Fruit fly (Drosophila melanogaster): ENCODE results near the gene ppan.
A peak's percentile ranks its signal among the peaks of the same experiment; 100 is the strongest.

ppan gene

DNA sequence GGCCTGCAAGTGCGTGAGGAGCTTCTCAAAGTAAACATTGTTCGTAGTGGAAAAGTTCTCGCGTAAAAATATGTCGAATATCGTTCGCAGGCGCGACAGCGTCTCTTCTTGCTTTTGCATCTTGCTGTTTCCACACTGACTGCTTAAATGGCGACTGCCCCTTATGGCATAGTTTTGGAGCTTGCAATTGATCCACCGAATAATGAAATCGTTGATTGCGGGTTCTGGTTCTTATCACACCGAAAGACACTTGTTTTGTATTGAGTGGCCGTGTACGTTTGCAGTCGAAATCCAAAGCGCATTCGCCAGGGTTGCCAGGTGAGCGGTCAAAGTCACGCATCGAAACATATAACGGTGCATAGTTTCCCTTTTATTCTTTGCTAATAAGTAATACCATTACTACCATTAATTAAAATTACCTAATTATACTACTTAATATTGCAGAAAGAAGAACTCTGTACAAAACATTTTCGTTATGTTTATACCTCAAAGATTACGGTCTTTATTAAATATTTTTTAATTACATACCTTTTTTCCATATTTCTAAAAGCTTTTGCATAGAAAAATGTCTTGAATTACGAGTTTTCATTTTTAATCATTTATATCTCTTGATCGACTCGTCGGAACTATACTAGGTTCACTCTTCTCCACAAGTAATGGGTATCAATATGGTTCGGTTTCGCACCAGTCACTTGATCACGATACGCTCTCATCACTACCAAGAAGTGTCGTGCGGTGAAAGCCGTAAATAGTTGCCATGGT is 14.4 kb upstream of the ppan start, which contains the start of the genes CG7044 and Tbc1d22:
Gene CG7044 (minus strand): TSS at position 266 of the 762 bp plus-strand sequence.
Gene Tbc1d22 (plus strand): TSS at position 747 of the 762 bp plus-strand sequence.
- TF ChIP-seq Dp (GFP tag; optimal IDR thresholded peaks at IDR 0.05): peak; percentile 16
- no peak for TF ChIP-seq danr (GFP tag; IDR thresholded peaks at IDR 0.05)
- TF ChIP-seq CG3847 (GFP tag; IDR thresholded peaks at IDR 0.05): peak; percentile 36; the same call in 1 of the 2 replicates
- peak; percentile 51 for TF ChIP-seq CG9437 (GFP tag; optimal IDR thresholded peaks at IDR 0.05)
- TF ChIP-seq ci (GFP tag; IDR thresholded peaks at IDR 0.05): peak; percentile 30; the same call in 1 of the 3 replicates
- peak; percentile 60 for TF ChIP-seq Ets65A (GFP tag)
- TF ChIP-seq chif (GFP tag; optimal IDR thresholded peaks at IDR 0.05): peak in 1 of 2 experiments; percentile 20
- TF ChIP-seq CG6272 (GFP tag; IDR thresholded peaks at IDR 0.05): peak; percentile 22; the same call in 1 of the 2 replicates
- peak; percentile 25 for TF ChIP-seq slou (GFP tag; optimal IDR thresholded peaks at IDR 0.05)
- TF ChIP-seq Rx (GFP tag; IDR thresholded peaks at IDR 0.05): no peak
- TF ChIP-seq CG9817 (tag; optimal IDR thresholded peaks at IDR 0.05): peak; percentile 54
- no peak for TF ChIP-seq sd (tag; optimal IDR thresholded peaks at IDR 0.05)
- no peak for TF ChIP-seq Mes4 (GFP tag; optimal IDR thresholded peaks at IDR 0.05)
- TF ChIP-seq CG13287 (GFP tag; IDR thresholded peaks at IDR 0.05; ENCODE audit: partially characterized antibody): 0 out of 2 replicates have a peak, but pooled peaks have one; percentile 7
- TF ChIP-seq CG15073 (GFP tag; optimal IDR thresholded peaks at IDR 0.05): no peak
- peak; percentile 25 for TF ChIP-seq CG15601 (tag; optimal IDR thresholded peaks at IDR 0.05)
- TF ChIP-seq zfh1 (GFP tag; IDR thresholded peaks at IDR 0.05): 0 out of 3 replicates have a peak, but pooled peaks have one; percentile 28
- no peak for TF ChIP-seq CTCF (GFP tag; optimal IDR thresholded peaks at IDR 0.05)
- peak; percentile 0 for TF ChIP-seq CG10654 (GFP tag; optimal IDR thresholded peaks at IDR 0.05)
- peak; percentile 14; the same call in 1 of the 2 replicates for TF ChIP-seq wor (GFP tag; IDR thresholded peaks at IDR 0.05)
- TF ChIP-seq MBD-R2 (GFP tag; IDR thresholded peaks at IDR 0.05): peak; percentile 63
- TF ChIP-seq Chrac-16 (GFP tag; optimal IDR thresholded peaks at IDR 0.05): peak; percentile 54
- TF ChIP-seq CG10979 (tag; optimal IDR thresholded peaks at IDR 0.05): peak; percentile 24
- no peak for TF ChIP-seq Mad (GFP tag; optimal IDR thresholded peaks at IDR 0.05)
- TF ChIP-seq MESR4 (GFP tag; optimal IDR thresholded peaks at IDR 0.05): peak; percentile 62
- peak; percentile 60 for TF ChIP-seq CG9932 (GFP tag; IDR thresholded peaks at IDR 0.05)
- TF ChIP-seq crp (GFP tag; optimal IDR thresholded peaks at IDR 0.05): peak in 1 of 2 experiments; percentile 19
- TF ChIP-seq tin (GFP tag; optimal IDR thresholded peaks at IDR 0.05): peak; percentile 51
- peak; percentile 27; the same call in 1 of the 2 replicates for TF ChIP-seq Bgb (GFP tag; IDR thresholded peaks at IDR 0.05; ENCODE audit: partially characterized antibody)
- TF ChIP-seq Scr (GFP tag; IDR thresholded peaks at IDR 0.05; ENCODE audit: partially characterized antibody): peak; percentile 39
- TF ChIP-seq dmrt11E (tag; optimal IDR thresholded peaks at IDR 0.05): peak; percentile 62
- peak; percentile 40; the same call in 2 of the 3 replicates for TF ChIP-seq CG16813 (GFP tag; IDR thresholded peaks at IDR 0.05; ENCODE audit: partially characterized antibody)
- peak; percentile 24 for TF ChIP-seq zen (tag; optimal IDR thresholded peaks at IDR 0.05)
- TF ChIP-seq lilli (GFP tag; optimal IDR thresholded peaks at IDR 0.05): peak; percentile 68
- peak; percentile 41 for TF ChIP-seq CG30020 (tag; optimal IDR thresholded peaks at IDR 0.05)
- peak; percentile 58 for TF ChIP-seq az2 (GFP tag; optimal IDR thresholded peaks at IDR 0.05)
- peak; percentile 52 for TF ChIP-seq CG8290 (GFP tag; optimal IDR thresholded peaks at IDR 0.05)
- TF ChIP-seq CG8290 (tag; optimal IDR thresholded peaks at IDR 0.05): peak in 1 of 2 experiments; percentile 47
- no peak for TF ChIP-seq CG6813 (GFP tag; optimal IDR thresholded peaks at IDR 0.05)
- TF ChIP-seq CG2712 (tag; optimal IDR thresholded peaks at IDR 0.05): peak; percentile 72
- TF ChIP-seq CG6791 (GFP tag; IDR thresholded peaks at IDR 0.05; ENCODE audit: partially characterized antibody): 0 out of 3 replicates have a peak, but pooled peaks have one; percentile 10
- TF ChIP-seq lola (GFP tag; optimal IDR thresholded peaks at IDR 0.05): peak in 1 of 3 experiments; percentile 72
- TF ChIP-seq Six4 (GFP tag; optimal IDR thresholded peaks at IDR 0.05): peak; percentile 6
- peak; percentile 7 for TF ChIP-seq Nf-YB (GFP tag; optimal IDR thresholded peaks at IDR 0.05)
- TF ChIP-seq CG31388 (GFP tag; optimal IDR thresholded peaks at IDR 0.05): no peak
- TF ChIP-seq ind (GFP tag; optimal IDR thresholded peaks at IDR 0.05): peak; percentile 48
- peak; percentile 45 for TF ChIP-seq Usf (GFP tag; optimal IDR thresholded peaks at IDR 0.05)
- TF ChIP-seq CG4820 (GFP tag; optimal IDR thresholded peaks at IDR 0.05): peak; percentile 39
- TF ChIP-seq chn (GFP tag; optimal IDR thresholded peaks at IDR 0.05): peak; percentile 55
